Worm (Caenorhabditis elegans) whole organism, young adult: ENCODE data around the gene chil-14.

Experiments used
- ZK185.1 ChIP-seq: sonication (generic microtip); optimal IDR thresholded peaks from 2 replicates; lab custom pipeline; 2016; ENCODE audit warnings: mild to moderate bottlenecking, missing genetic modification characterization, missing compliant biosample characterization; ENCODE audit not compliant: poor library complexity, severe bottlenecking
- efl-1 ChIP-seq: fragments of 150-350 bp; optimal IDR thresholded peaks from 2 replicates; lab custom pipeline; 2014; ENCODE audit warnings: missing biosample characterization, missing genetic modification reagents, missing genetic modification characterization
- egl-18 ChIP-seq: fragments of 200-800 bp; sonication (Bioruptor generic); IDR thresholded peaks from 2 replicates; pipeline ENCODE4 v1.3.6; 2022; ENCODE audit warnings: missing genetic modification reagents, missing genetic modification characterization, missing compliant biosample characterization
- hlh-26 ChIP-seq: fragments of 200-800 bp; sonication (Bioruptor generic); conservative IDR thresholded peaks from 2 replicates; pipeline ENCODE4 v1.3.6; 2022; ENCODE audit warnings: missing genetic modification reagents, missing genetic modification characterization, missing compliant biosample characterization
- mcd-1 ChIP-seq: fragments of 200-800 bp; sonication (Bioruptor generic); IDR thresholded peaks from 2 replicates; pipeline ENCODE4 v1.3.6; 2022; ENCODE audit warnings: missing genetic modification reagents, missing genetic modification characterization, missing compliant biosample characterization
- rec-8 ChIP-seq, 2 experiments: sonication (generic microtip); optimal IDR thresholded peaks; 2 replicates each; lab custom pipeline; 2016; ENCODE audit warnings: mild to moderate bottlenecking in 2 of 2, missing genetic modification characterization in 2 of 2, missing genetic modification reagents in 2 of 2, missing genotype in 2 of 2, missing biosample characterization in 1 of 2, missing compliant biosample characterization in 1 of 2, moderate library complexity in 1 of 2
- unc-62 ChIP-seq: fragments of 150-350 bp; optimal IDR thresholded peaks from 2 replicates; lab custom pipeline; 2014; ENCODE audit warnings: missing biosample characterization, missing genetic modification reagents, missing genetic modification characterization
- xnd-1 ChIP-seq: sonication (generic microtip); optimal IDR thresholded peaks from 2 replicates; lab custom pipeline; 2016; ENCODE audit warnings: missing genotype, missing genetic modification reagents, missing genetic modification characterization, missing compliant biosample characterization

ce11 chrV:1434398-1434797 is 20.5 kb upstream of the chil-14 start:
- TF ChIP-seq unc-62 (GFP tag; lab: Kevin White, UChicago) (no peak), efl-1 (GFP tag; lab: Kevin White, UChicago) (no peak), rec-8 (tag; optimal IDR thresholded peaks at IDR 0.05; lab: Kevin White, UChicago) (no peak), mcd-1 (GFP tag; lab: Robert Waterston, UW) (no peak), ZK185.1 (tag; lab: Kevin White, UChicago) (no peak), xnd-1 (tag; lab: Kevin White, UChicago) (no peak), hlh-26 (GFP tag; lab: Robert Waterston, UW) (no peak), egl-18 (no peak)
